Fruit fly (Drosophila melanogaster): ENCODE data around the gene CG31827.
"Not testable (repeated sequence)": the region's sequence is repeated elsewhere in the genome, so short reads cannot be mapped to it uniquely, and the experiment has no call there.

DNA sequence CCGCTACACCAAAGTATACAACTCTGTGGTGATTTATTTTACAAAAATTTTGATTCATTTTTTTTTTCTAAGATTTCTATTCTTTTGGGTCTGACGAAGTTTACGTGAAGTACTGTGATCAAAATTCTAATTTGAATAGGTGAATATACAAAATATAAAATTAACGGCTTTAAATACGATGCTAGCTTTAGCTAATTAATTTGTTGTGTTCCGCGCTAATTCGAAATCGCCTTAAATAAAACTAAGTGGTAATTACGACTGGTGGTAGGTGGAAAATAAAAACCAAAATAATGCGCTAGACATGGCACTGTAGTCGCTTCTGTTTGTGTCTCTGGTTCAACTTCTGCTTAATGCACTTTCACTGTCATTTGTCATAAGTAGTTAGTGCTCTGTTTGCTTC lies 6.0 kb downstream of the CG31827 start, which contains the start of gene CG43924:
- TF ChIP-seq psq, insv (optimal IDR thresholded peaks at IDR 0.05): not testable (repeated sequence)

All from Kc167 (cell line).